Worm (Caenorhabditis elegans) whole organism, L4 larva: ENCODE measurements around the gene lron-3.
"Not testable (repeated sequence)": the region's sequence is repeated elsewhere in the genome, so short reads cannot be mapped to it uniquely, and the experiment has no call there.

Source experiments
- F37D6.2 ChIP-seq: sonication (generic microtip); optimal IDR thresholded peaks from 2 replicates; lab custom pipeline; 2016; ENCODE audit warnings: mild to moderate bottlenecking, missing genetic modification characterization, missing compliant biosample characterization
- R02D3.7 ChIP-seq: fragments of 150-350 bp; sonication (generic microtip); optimal IDR thresholded peaks from 3 replicates; lab custom pipeline; 2014; ENCODE audit warnings: missing biosample characterization, missing genetic modification characterization
- Y5F2A.4 ChIP-seq: fragments of 200-800 bp; sonication (Bioruptor generic); optimal IDR thresholded peaks from 2 replicates; lab custom pipeline; 2018; ENCODE audit warnings: mild to moderate bottlenecking, missing genetic modification characterization, missing compliant biosample characterization
- Y75B8A.6 ChIP-seq: fragments of 200-800 bp; sonication (Bioruptor generic); IDR thresholded peaks from 2 replicates; pipeline ENCODE4 v1.3.6; 2022; ENCODE audit warnings: missing genetic modification reagents, missing genetic modification characterization, missing compliant biosample characterization
- ZK546.5 ChIP-seq, 2 experiments: sonication (generic microtip); optimal IDR thresholded peaks; 2 replicates each; lab custom pipeline; 2017; ENCODE audit warnings: missing biosample characterization in 2 of 2, missing genetic modification characterization in 2 of 2
- aha-1 ChIP-seq: fragments of 150-350 bp; peaks from one replicate; lab custom pipeline; 2014; ENCODE audit warnings: missing biosample characterization, missing genetic modification characterization
- ama-1 ChIP-seq: fragments of 150-350 bp; optimal IDR thresholded peaks from 2 replicates; lab custom pipeline; 2014; ENCODE audit warnings: inconsistent platforms, mixed read lengths
- ceh-28 ChIP-seq: fragments of 150-350 bp; optimal IDR thresholded peaks from 2 replicates; lab custom pipeline; 2014; ENCODE audit warnings: missing biosample characterization, missing genetic modification reagents, missing genetic modification characterization
- ceh-44 ChIP-seq: fragments of 200-800 bp; sonication (Bioruptor generic); IDR thresholded peaks from 2 replicates; pipeline ENCODE4 v1.3.6; 2022; ENCODE audit warnings: missing genetic modification reagents, missing genetic modification characterization, missing compliant biosample characterization
- dmd-9 ChIP-seq: fragments of 200-800 bp; sonication (Bioruptor generic); IDR thresholded peaks from 2 replicates; pipeline ENCODE4 v1.3.6; 2022; ENCODE audit warnings: missing genetic modification reagents, missing genetic modification characterization, missing compliant biosample characterization
- dpl-1 ChIP-seq: fragments of 150-350 bp; optimal IDR thresholded peaks from 2 replicates; lab custom pipeline; 2014; ENCODE audit warnings: missing biosample characterization, missing genetic modification reagents, missing genetic modification characterization
- dve-1 ChIP-seq: sonication (generic microtip); optimal IDR thresholded peaks from 2 replicates; lab custom pipeline; 2017; ENCODE audit warnings: antibody characterized with exemption, mild to moderate bottlenecking, missing genetic modification characterization, missing compliant biosample characterization; ENCODE audit not compliant: insufficient read depth
- egl-43 ChIP-seq: fragments of 200-800 bp; sonication (Bioruptor generic); IDR thresholded peaks from 2 replicates; pipeline ENCODE4 v1.3.6; 2022; ENCODE audit warnings: missing genetic modification reagents, missing genetic modification characterization, missing compliant biosample characterization
- fkh-10 ChIP-seq: fragments of 150-350 bp; optimal IDR thresholded peaks from 2 replicates; lab custom pipeline; 2014; ENCODE audit warnings: missing biosample characterization, missing genetic modification reagents, missing genetic modification characterization
- hlh-11 ChIP-seq: fragments of 200-800 bp; sonication (Bioruptor generic); optimal IDR thresholded peaks from 2 replicates; lab custom pipeline; 2018; ENCODE audit warnings: mild to moderate bottlenecking, missing genetic modification characterization, missing compliant biosample characterization
- hlh-30 ChIP-seq: sonication (generic microtip); optimal IDR thresholded peaks from 2 replicates; lab custom pipeline; 2017; ENCODE audit warnings: antibody characterized with exemption, mild to moderate bottlenecking, missing genetic modification characterization, missing compliant biosample characterization; ENCODE audit not compliant: insufficient read depth
- lim-7 ChIP-seq: fragments of 200-800 bp; sonication (Bioruptor generic); IDR thresholded peaks from 2 replicates; pipeline ENCODE4 v1.3.6; 2022; ENCODE audit warnings: missing genetic modification characterization, missing compliant biosample characterization
- lin-29 ChIP-seq: fragments of 200-800 bp; sonication (Bioruptor generic); IDR thresholded peaks from 2 replicates; pipeline ENCODE4 v1.3.6; 2022; ENCODE audit warnings: missing genetic modification reagents, missing genetic modification characterization, missing compliant biosample characterization
- mdt-29 ChIP-seq: fragments of 200-800 bp; sonication (Bioruptor generic); IDR thresholded peaks from 2 replicates; pipeline ENCODE4 v1.3.6; 2022; ENCODE audit warnings: missing genetic modification reagents, missing genetic modification characterization, missing compliant biosample characterization
- mes-2 ChIP-seq: sonication (generic microtip); optimal IDR thresholded peaks from 2 replicates; lab custom pipeline; 2016; ENCODE audit warnings: missing genotype, mild to moderate bottlenecking, missing genetic modification characterization, missing compliant biosample characterization; ENCODE audit not compliant: poor library complexity, severe bottlenecking
- mxl-3 ChIP-seq: fragments of 200-800 bp; sonication (Bioruptor generic); optimal IDR thresholded peaks from 2 replicates; lab custom pipeline; 2018; ENCODE audit warnings: mild to moderate bottlenecking, missing genetic modification characterization, missing compliant biosample characterization
- nhr-102 ChIP-seq: sonication (generic microtip); optimal IDR thresholded peaks from 2 replicates; lab custom pipeline; 2016; ENCODE audit warnings: mild to moderate bottlenecking, missing genetic modification characterization, moderate library complexity, missing compliant biosample characterization
- nhr-11 ChIP-seq: fragments of 150-350 bp; optimal IDR thresholded peaks from 2 replicates; lab custom pipeline; 2014; ENCODE audit warnings: missing biosample characterization, missing genetic modification characterization
- nhr-25 ChIP-seq: sonication (generic microtip); optimal IDR thresholded peaks from 2 replicates; lab custom pipeline; 2017; ENCODE audit warnings: missing genetic modification characterization, mild to moderate bottlenecking, missing compliant biosample characterization, antibody characterized with exemption, moderate library complexity, borderline replicate concordance; ENCODE audit not compliant: insufficient read depth
- nhr-42 ChIP-seq: fragments of 200-800 bp; sonication (Bioruptor generic); IDR thresholded peaks from 2 replicates; pipeline ENCODE4 v1.3.6; 2022; ENCODE audit warnings: missing genetic modification characterization, missing compliant biosample characterization
- pha-4 ChIP-seq, 2 experiments: fragments of 150-350 bp in 1 of 2; fragments of 200-800 bp in 1 of 2; sonication (Bioruptor generic) in 1 of 2; IDR thresholded peaks in 1 of 2; optimal IDR thresholded peaks in 1 of 2; 2 replicates each; pipeline versions ENCODE4 v1.3.6 to Lab custom; 2014 to 2022; ENCODE audit warnings: missing genetic modification characterization in 2 of 2, missing genetic modification reagents in 2 of 2, missing biosample characterization in 1 of 2, missing compliant biosample characterization in 1 of 2
- set-16 ChIP-seq: fragments of 200-800 bp; sonication (Bioruptor generic); IDR thresholded peaks from 2 replicates; pipeline ENCODE4 v1.3.6; 2022; ENCODE audit warnings: missing genetic modification reagents, missing genetic modification characterization, missing compliant biosample characterization
- snpc-1.2 ChIP-seq: fragments of 200-800 bp; sonication (Bioruptor generic); IDR thresholded peaks from 2 replicates; pipeline ENCODE4 v1.3.6; 2022; ENCODE audit warnings: missing genetic modification reagents, missing genetic modification characterization, missing compliant biosample characterization
- spr-3 ChIP-seq: fragments of 200-800 bp; sonication (Bioruptor generic); optimal IDR thresholded peaks from 2 replicates; lab custom pipeline; 2018; ENCODE audit warnings: mild to moderate bottlenecking, missing genetic modification characterization, missing compliant biosample characterization
- tag-97 ChIP-seq: fragments of 200-800 bp; sonication (Bioruptor generic); IDR thresholded peaks from 2 replicates; pipeline ENCODE4 v1.3.6; 2022; ENCODE audit warnings: missing genetic modification characterization, missing compliant biosample characterization
- unc-130 ChIP-seq: sonication (generic microtip); optimal IDR thresholded peaks from 2 replicates; lab custom pipeline; 2016; ENCODE audit warnings: missing genetic modification reagents, missing genetic modification characterization, missing compliant biosample characterization
- unc-62 ChIP-seq, 3 experiments: fragments of 150-350 bp in 1 of 3; sonication (generic microtip); optimal IDR thresholded peaks in 2 of 3; peaks in 1 of 3; 1 replicate in 1 of 3; 2 replicates in 2 of 3; lab custom pipeline; 2014 to 2017; ENCODE audit warnings: missing biosample characterization in 3 of 3, missing genetic modification characterization in 3 of 3, missing genetic modification reagents in 3 of 3, missing genotype in 1 of 3
- zag-1 ChIP-seq: fragments of 150-350 bp; optimal IDR thresholded peaks from 2 replicates; lab custom pipeline; 2014; ENCODE audit warnings: missing biosample characterization, missing genetic modification characterization
- zfp-3 ChIP-seq: fragments of 200-800 bp; sonication (Bioruptor generic); conservative IDR thresholded peaks from 2 replicates; pipeline ENCODE4 v1.3.6; 2022; ENCODE audit warnings: missing genetic modification reagents, missing genetic modification characterization, missing compliant biosample characterization

The lron-3 gene

ce11 chrX:15535190-15535636 is 22.5 kb downstream of the lron-3 start (continued):
- TF ChIP-seq pha-4 (GFP tag; IDR thresholded peaks at IDR 0.05; lab: Robert Waterston, UW): peak; percentile 61; the same call in 1 of the 2 replicates
- TF ChIP-seq pha-4 (tag; optimal IDR thresholded peaks at IDR 0.05; lab: Kevin White, UChicago): no peak
- TF ChIP-seq mes-2: no peak
- TF ChIP-seq ceh-44 (GFP tag; lab: Robert Waterston, UW): 0 out of 2 replicates have a peak, but pooled peaks have one; percentile 8
- no peak for TF ChIP-seq ama-1 (lab: Kevin White, UChicago)
- no peak for TF ChIP-seq dpl-1 (GFP tag; lab: Kevin White, UChicago)
- TF ChIP-seq zag-1 (tag; lab: Kevin White, UChicago): no peak
- TF ChIP-seq F37D6.2 (tag; lab: Kevin White, UChicago): peak; percentile 76
- TF ChIP-seq unc-130 (GFP tag; lab: Kevin White, UChicago): no peak
- TF ChIP-seq mxl-3 (GFP tag; lab: Kevin White, UChicago): no peak
- no peak for TF ChIP-seq dve-1 (tag; lab: Kevin White, UChicago)
- no peak for TF ChIP-seq mdt-29 (GFP tag; lab: Robert Waterston, UW)
- TF ChIP-seq hlh-11 (tag; lab: Kevin White, UChicago): peak; percentile 70
- no peak for TF ChIP-seq nhr-25 (tag; lab: Kevin White, UChicago)
- TF ChIP-seq Y75B8A.6 (GFP tag; lab: Robert Waterston, UW): no peak

- TF ChIP-seq unc-62 (GFP tag; optimal IDR thresholded peaks at IDR 0.05 in 1 of 2; lab: Kevin White, UChicago): peak in 1 of 2 experiments; percentile 30
- TF ChIP-seq unc-62 (tag; optimal IDR thresholded peaks at IDR 0.05; lab: Kevin White, UChicago): not testable (repeated sequence)
- TF ChIP-seq set-16: peak; percentile 33; the same call in 1 of the 2 replicates
- TF ChIP-seq, all 104 proteins: peak for 2; not testable (repeated sequence) for 102
Measured at ce11 chrX:15533847-15534246, 23.9 kb downstream of the lron-3 start.

- TF ChIP-seq Y5F2A.4 (GFP tag; lab: Kevin White, UChicago) (no peak), fkh-10 (peak; percentile 20), egl-43 (0 out of 2 replicates have a peak, but pooled peaks have one; percentile 17)
Measured at ce11 chrX:15533260-15533659, 24.5 kb downstream of the lron-3 start.

ce11 chrX:15528472-15528871 is 29.3 kb downstream of the lron-3 start:
- TF ChIP-seq lin-29 (GFP tag; lab: Robert Waterston, UW) (0 out of 2 replicates have a peak, but pooled peaks have one; percentile 22), egl-43 (no peak)

DNA sequence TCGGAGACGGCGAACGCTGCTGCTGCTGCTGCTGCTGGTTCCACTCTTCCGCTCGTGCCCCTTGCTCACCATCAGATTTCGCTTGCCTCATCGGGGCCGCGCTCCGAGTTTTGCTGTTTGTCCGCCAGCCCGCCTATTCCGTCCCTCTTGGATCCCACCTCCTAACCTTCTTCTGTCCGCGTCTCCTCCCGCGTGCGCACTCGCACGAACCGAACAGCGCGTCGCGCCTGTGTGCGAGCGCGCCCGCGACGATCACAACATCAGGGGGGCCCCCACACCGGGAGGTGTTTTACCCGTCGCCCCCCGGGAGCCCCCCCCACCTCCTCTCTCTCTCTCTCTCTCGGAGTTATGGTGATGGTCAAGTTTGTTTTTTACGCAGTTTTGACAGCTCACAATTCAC is 42.0 kb downstream of the lron-3 start:
- TF ChIP-seq ZK546.5 (tag; optimal IDR thresholded peaks at IDR 0.05; lab: Kevin White, UChicago) (no peak), snpc-1.2 (0 out of 2 replicates have a peak, but pooled peaks have one; percentile 12), R02D3.7 (no peak), pha-4 (GFP tag; IDR thresholded peaks at IDR 0.05; lab: Robert Waterston, UW) (peak; percentile 62; the same call in 1 of the 2 replicates), pha-4 (tag; optimal IDR thresholded peaks at IDR 0.05; lab: Kevin White, UChicago) (no peak), dmd-9 (no peak), egl-43 (peak; percentile 68; the same call in 1 of the 2 replicates), nhr-11 (tag; lab: Kevin White, UChicago) (no peak), hlh-30 (tag; lab: Kevin White, UChicago) (no peak), ceh-28 (tag; lab: Kevin White, UChicago) (no peak), tag-97 (GFP tag; lab: Robert Waterston, UW) (0 out of 2 replicates have a peak, but pooled peaks have one; percentile 19), lim-7 (GFP tag; lab: Robert Waterston, UW) (0 out of 2 replicates have a peak, but pooled peaks have one; percentile 15), nhr-42 (GFP tag; lab: Robert Waterston, UW) (no peak), set-16 (peak; percentile 99), hlh-11 (tag; lab: Kevin White, UChicago) (no peak), spr-3 (no peak), aha-1 (peak; percentile 30), zfp-3 (GFP tag; lab: Robert Waterston, UW) (no peak), nhr-102 (tag; lab: Kevin White, UChicago) (no peak)
